Fruit fly (Drosophila melanogaster): ENCODE data around the gene RpS12.

DNA sequence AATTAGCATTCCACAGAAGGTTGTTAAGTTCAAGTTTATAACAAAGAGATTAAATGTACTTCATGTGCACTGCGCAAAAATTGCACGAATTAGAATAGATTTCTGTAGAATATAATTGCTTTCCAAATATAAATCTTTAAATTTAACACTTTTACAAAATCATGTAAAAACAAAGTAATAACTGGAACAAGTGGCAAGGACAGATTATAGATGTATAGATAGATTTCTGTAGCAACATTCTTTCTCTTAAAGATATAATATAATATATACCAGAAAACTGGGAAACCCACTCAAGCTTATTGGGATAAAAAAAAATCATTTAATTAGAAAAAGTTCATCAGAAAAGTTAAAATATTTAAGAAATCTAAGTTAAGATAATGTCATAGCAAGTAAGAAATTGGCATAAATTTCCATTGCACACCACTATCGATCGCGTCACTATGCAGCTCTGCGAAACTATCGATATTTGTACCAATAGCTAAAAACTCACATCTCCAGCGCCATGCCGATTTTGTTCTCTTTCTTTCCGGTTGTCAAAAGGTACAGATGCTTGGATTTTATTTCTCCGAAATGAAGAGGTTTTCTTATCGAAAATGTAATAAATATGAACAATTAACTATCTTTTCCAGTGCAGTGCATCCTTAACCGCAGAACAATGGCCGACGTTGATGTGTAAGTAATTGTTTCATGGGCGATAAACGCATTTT, at the start of gene RpS12:
- TF ChIP-seq CG11617 (GFP tag; optimal IDR thresholded peaks at IDR 0.05) (peak; percentile 83), tj (GFP tag; optimal IDR thresholded peaks at IDR 0.05) (peak; percentile 56), CG5204 (GFP tag; optimal IDR thresholded peaks at IDR 0.05) (peak; percentile 78), kay (GFP tag; ENCODE audit: borderline replicate concordance) (peak; percentile 86), Mnt (GFP tag; optimal IDR thresholded peaks at IDR 0.05) (peak; percentile 82), CG1620 (GFP tag; optimal IDR thresholded peaks at IDR 0.05) (peak; percentile 92)

Data from whole organism, adult.